Fruit fly (Drosophila melanogaster) whole organism, embryonic: Measurements from ENCODE around the gene CG44088.

Source experiments
- Antp ChIP-seq: fragments of 200-800 bp; sonication (Bioruptor generic); optimal IDR thresholded peaks from 3 replicates; lab custom pipeline; 2016; ENCODE audit warnings: missing biosample characterization, missing genetic modification characterization
- Atf6 ChIP-seq: fragments of 200-800 bp; sonication (Bioruptor generic); IDR thresholded peaks from 2 replicates; pipeline ENCODE4 v1.3.6; 2022; ENCODE audit warnings: missing biosample characterization, missing genetic modification characterization
- CG1024 ChIP-seq: fragments of 200-800 bp; sonication (Bioruptor generic); IDR thresholded peaks from 2 replicates; pipeline ENCODE4 v1.3.6; 2022; ENCODE audit warnings: missing biosample characterization, missing genetic modification characterization
- CG12104 ChIP-seq: fragments of 200-800 bp; sonication (Bioruptor generic); optimal IDR thresholded peaks from 3 replicates; lab custom pipeline; 2016; ENCODE audit warnings: missing biosample characterization, missing genetic modification characterization
- CG12236 ChIP-seq: fragments of 200-800 bp; sonication (Bioruptor generic); optimal IDR thresholded peaks from 2 replicates; lab custom pipeline; 2016; ENCODE audit warnings: missing biosample characterization, missing genetic modification characterization
- CG15269 ChIP-seq: fragments of 200-800 bp; sonication (Bioruptor generic); optimal IDR thresholded peaks from 2 replicates; lab custom pipeline; 2018; ENCODE audit warnings: missing biosample characterization, mild to moderate bottlenecking, missing genetic modification characterization, moderate library complexity
- CG16863 ChIP-seq: fragments of 200-800 bp; sonication (Bioruptor generic); optimal IDR thresholded peaks from 3 replicates; lab custom pipeline; 2016; ENCODE audit warnings: missing biosample characterization, missing genetic modification characterization
- CG17328 ChIP-seq: fragments of 200-800 bp; sonication (Bioruptor generic); IDR thresholded peaks from 2 replicates; pipeline ENCODE4 v1.3.6; 2022; ENCODE audit warnings: missing biosample characterization, missing genetic modification characterization
- CG17361 ChIP-seq: fragments of 200-800 bp; sonication (Bioruptor generic); IDR thresholded peaks from 3 replicates; pipeline ENCODE4 v1.3.6; 2022; ENCODE audit warnings: missing biosample characterization, missing genetic modification characterization
- CG18476 ChIP-seq: fragments of 200-800 bp; sonication (Bioruptor generic); optimal IDR thresholded peaks from 2 replicates; lab custom pipeline; 2016; ENCODE audit warnings: missing biosample characterization, mild to moderate bottlenecking, missing genetic modification characterization
- CG18599 ChIP-seq: fragments of 200-800 bp; sonication (Bioruptor generic); optimal IDR thresholded peaks from 3 replicates; lab custom pipeline; 2017; ENCODE audit warnings: missing biosample characterization, missing genetic modification characterization, mild to moderate bottlenecking, moderate library complexity, missing genetic modification reagents
- CG2199 ChIP-seq: fragments of 200-800 bp; sonication (Bioruptor generic); IDR thresholded peaks from 3 replicates; pipeline ENCODE4 v1.3.6; 2022; ENCODE audit warnings: missing biosample characterization, missing genetic modification characterization
- CG2712 ChIP-seq: fragments of 200-800 bp; optimal IDR thresholded peaks from 3 replicates; lab custom pipeline; 2019; ENCODE audit warnings: missing biosample characterization, mild to moderate bottlenecking, missing genetic modification characterization, moderate library complexity
- CG30431 ChIP-seq: fragments of 200-800 bp; sonication (Bioruptor generic); optimal IDR thresholded peaks from 2 replicates; lab custom pipeline; 2017; ENCODE audit warnings: missing biosample characterization, missing genetic modification characterization
- CG31224 ChIP-seq: fragments of 200-800 bp; sonication (Bioruptor generic); IDR thresholded peaks from 2 replicates; pipeline ENCODE4 v1.3.6; 2022; ENCODE audit warnings: missing biosample characterization, missing genetic modification characterization
- CG3407 ChIP-seq: fragments of 200-800 bp; sonication (Bioruptor generic); optimal IDR thresholded peaks from 2 replicates; lab custom pipeline; 2018; ENCODE audit warnings: missing biosample characterization, mild to moderate bottlenecking, missing genetic modification characterization
- CG34376 ChIP-seq: fragments of 200-800 bp; sonication (Bioruptor generic); optimal IDR thresholded peaks from 2 replicates; lab custom pipeline; 2018; ENCODE audit warnings: missing biosample characterization, mild to moderate bottlenecking, missing genetic modification characterization
- CG43689 ChIP-seq: fragments of 200-800 bp; sonication (Bioruptor generic); IDR thresholded peaks from 2 replicates; pipeline ENCODE4 v1.3.6; 2022; ENCODE audit warnings: missing biosample characterization, missing genetic modification characterization
- CG9727 ChIP-seq: fragments of 200-800 bp; sonication (Bioruptor generic); optimal IDR thresholded peaks from 3 replicates; lab custom pipeline; 2017; ENCODE audit warnings: missing biosample characterization, mild to moderate bottlenecking, missing genetic modification characterization
- Dp ChIP-seq: fragments of 200-800 bp; sonication (Bioruptor generic); optimal IDR thresholded peaks from 2 replicates; lab custom pipeline; 2018; ENCODE audit warnings: missing biosample characterization, mild to moderate bottlenecking, missing genetic modification characterization, moderate library complexity
- HLH3B ChIP-seq: fragments of 200-800 bp; sonication (Bioruptor generic); IDR thresholded peaks from 2 replicates; pipeline ENCODE4 v1.3.6; 2022; ENCODE audit warnings: missing biosample characterization, missing genetic modification characterization
- Hmx ChIP-seq: fragments of 200-800 bp; sonication (Bioruptor generic); optimal IDR thresholded peaks from 2 replicates; lab custom pipeline; 2016; ENCODE audit warnings: missing biosample characterization, missing genetic modification characterization
- Hsf ChIP-seq: fragments of 200-800 bp; sonication (Bioruptor generic); optimal IDR thresholded peaks from 3 replicates; lab custom pipeline; 2016; ENCODE audit warnings: missing biosample characterization, missing genetic modification characterization
- Med ChIP-seq: fragments of 200-800 bp; sonication (Bioruptor generic); peaks from one replicate; lab custom pipeline; 2016; ENCODE audit warnings: missing biosample characterization, missing genetic modification characterization, mild to moderate bottlenecking, inconsistent platforms, moderate library complexity
- Mrtf ChIP-seq: fragments of 200-800 bp; sonication (Bioruptor generic); IDR thresholded peaks from 3 replicates; pipeline ENCODE4 v1.3.6; 2022; ENCODE audit warnings: missing biosample characterization, missing genetic modification characterization
- NC2β ChIP-seq: fragments of 200-800 bp; sonication (Bioruptor generic); optimal IDR thresholded peaks from 2 replicates; lab custom pipeline; 2016; ENCODE audit warnings: missing biosample characterization, missing genetic modification characterization
- Nf-YC ChIP-seq: fragments of 200-800 bp; optimal IDR thresholded peaks from 3 replicates; lab custom pipeline; 2019; ENCODE audit warnings: missing biosample characterization, mild to moderate bottlenecking, missing genetic modification characterization, moderate library complexity
- Sin3A ChIP-seq: fragments of >200 bp; optimal IDR thresholded peaks from 2 replicates; lab custom pipeline; 2018
- Trl ChIP-seq, 3 experiments: fragments of >200 bp in 2 of 3; fragments of 200-800 bp in 1 of 3; sonication (Bioruptor generic) in 1 of 3; optimal IDR thresholded peaks; 2 replicates in 1 of 3; 3 replicates in 2 of 3; lab custom pipeline; 2016 to 2017; ENCODE audit warnings: missing biosample characterization in 1 of 3, missing genetic modification characterization in 1 of 3
- ac ChIP-seq: fragments of 200-800 bp; sonication (Bioruptor generic); optimal IDR thresholded peaks from 3 replicates; lab custom pipeline; 2017; ENCODE audit warnings: missing biosample characterization, mild to moderate bottlenecking, missing genetic modification characterization
- al ChIP-seq: fragments of 200-800 bp; sonication (Bioruptor generic); IDR thresholded peaks from 2 replicates; pipeline ENCODE4 v1.3.6; 2022; ENCODE audit warnings: missing biosample characterization, missing genetic modification characterization
- ap ChIP-seq: fragments of 200-800 bp; sonication (Bioruptor generic); IDR thresholded peaks from 2 replicates; pipeline ENCODE4 v1.3.6; 2022; ENCODE audit warnings: missing biosample characterization, missing genetic modification characterization
- croc ChIP-seq: fragments of 200-800 bp; sonication (Bioruptor generic); conservative IDR thresholded peaks from 3 replicates; pipeline ENCODE4 v1.3.6; 2022; ENCODE audit warnings: missing biosample characterization, missing genetic modification characterization
- en ChIP-seq: fragments of 200-800 bp; sonication (Bioruptor generic); optimal IDR thresholded peaks from 2 replicates; lab custom pipeline; 2016; ENCODE audit warnings: missing biosample characterization, missing genetic modification characterization
- ftz-f1 ChIP-seq: fragments of 200-800 bp; sonication (Bioruptor generic); optimal IDR thresholded peaks from 2 replicates; lab custom pipeline; 2016; ENCODE audit warnings: missing biosample characterization, missing genetic modification characterization
- gfzf ChIP-seq: fragments of 200-800 bp; sonication (Bioruptor generic); optimal IDR thresholded peaks from 2 replicates; lab custom pipeline; 2016; ENCODE audit warnings: missing biosample characterization, mild to moderate bottlenecking, missing genetic modification characterization, moderate library complexity
- her ChIP-seq: fragments of 200-800 bp; sonication (Bioruptor generic); optimal IDR thresholded peaks from 2 replicates; lab custom pipeline; 2016; ENCODE audit warnings: missing biosample characterization, missing genetic modification characterization
- jing ChIP-seq: fragments of 200-800 bp; sonication (Bioruptor generic); optimal IDR thresholded peaks from 2 replicates; lab custom pipeline; 2018; ENCODE audit warnings: missing biosample characterization, mild to moderate bottlenecking, missing genetic modification characterization
- kay ChIP-seq: fragments of 200-800 bp; sonication (Bioruptor generic); optimal IDR thresholded peaks from 2 replicates; lab custom pipeline; 2016; ENCODE audit warnings: missing biosample characterization, missing genetic modification characterization
- knrl ChIP-seq: fragments of 200-800 bp; sonication (Bioruptor generic); IDR thresholded peaks from 3 replicates; pipeline ENCODE4 v1.3.6; 2022; ENCODE audit warnings: missing biosample characterization, missing genetic modification characterization; ENCODE audit not compliant: partially characterized antibody
- lab ChIP-seq: fragments of 200-800 bp; sonication (Bioruptor generic); optimal IDR thresholded peaks from 3 replicates; lab custom pipeline; 2017; ENCODE audit warnings: missing biosample characterization, missing genetic modification characterization, mild to moderate bottlenecking, moderate library complexity, missing genetic modification reagents
- lbe ChIP-seq: fragments of 200-800 bp; sonication (Bioruptor generic); optimal IDR thresholded peaks from 2 replicates; lab custom pipeline; 2016; ENCODE audit warnings: missing biosample characterization, mild to moderate bottlenecking, missing genetic modification characterization
- nau ChIP-seq: fragments of 200-800 bp; sonication (Bioruptor generic); optimal IDR thresholded peaks from 3 replicates; lab custom pipeline; 2017; ENCODE audit warnings: missing biosample characterization, mild to moderate bottlenecking, missing genetic modification characterization, missing genetic modification reagents
- prd ChIP-seq, 3 experiments: fragments of >200 bp in 2 of 3; fragments of 200-800 bp in 1 of 3; sonication (Bioruptor generic) in 1 of 3; optimal IDR thresholded peaks in 2 of 3; IDR thresholded peaks in 1 of 3; 2 replicates in 2 of 3; 3 replicates in 1 of 3; pipeline versions ENCODE4 v1.3.6 to Lab custom; 2017 to 2022; ENCODE audit warnings: missing biosample characterization in 1 of 3, missing genetic modification characterization in 1 of 3
- rib ChIP-seq: fragments of 200-800 bp; sonication (Bioruptor generic); IDR thresholded peaks from 2 replicates; pipeline ENCODE4 v1.3.6; 2022; ENCODE audit warnings: missing biosample characterization, missing genetic modification characterization
- run ChIP-seq: fragments of 200-800 bp; sonication (Bioruptor generic); optimal IDR thresholded peaks from 3 replicates; lab custom pipeline; 2018; ENCODE audit warnings: missing biosample characterization, mild to moderate bottlenecking, missing genetic modification characterization
- sens-2 ChIP-seq: fragments of 200-800 bp; sonication (Bioruptor generic); IDR thresholded peaks from 2 replicates; pipeline ENCODE4 v1.3.6; 2022; ENCODE audit warnings: missing biosample characterization, missing genetic modification characterization
- tin ChIP-seq: fragments of 200-800 bp; sonication (Bioruptor generic); optimal IDR thresholded peaks from 3 replicates; lab custom pipeline; 2016; ENCODE audit warnings: missing biosample characterization, missing genetic modification characterization
- tll ChIP-seq, 2 experiments: fragments of 200-800 bp in 1 of 2; fragments of >200 bp in 1 of 2; sonication (Bioruptor generic) in 1 of 2; optimal IDR thresholded peaks; 2 replicates each; lab custom pipeline; 2017 to 2019; ENCODE audit warnings: missing biosample characterization in 2 of 2, missing genetic modification characterization in 2 of 2, mild to moderate bottlenecking in 1 of 2, moderate library complexity in 1 of 2
- zfh1 ChIP-seq: fragments of 200-800 bp; sonication (Bioruptor generic); IDR thresholded peaks from 3 replicates; pipeline ENCODE4 v1.3.6; 2022; ENCODE audit warnings: missing biosample characterization, missing genetic modification characterization

Gene CG44088

dm6 chr3R:4813172-4813716 is 38.4 kb upstream of the CG44088 start (continued):
- TF ChIP-seq rib (GFP tag; lab: Robert Waterston, UW) (no peak), CG12236 (GFP tag; lab: Kevin White, UChicago) (peak; percentile 65), sens-2 (GFP tag; lab: Robert Waterston, UW) (peak; percentile 48; the same call in 1 of the 2 replicates), CG30431 (peak; percentile 46), Hsf (GFP tag; lab: Kevin White, UChicago) (peak; percentile 5), en (peak; percentile 45), Antp (peak; percentile 9), lab (peak; percentile 73), CG1024 (GFP tag; lab: Robert Waterston, UW) (peak; percentile 94), jing (no peak), kay (GFP tag; lab: Kevin White, UChicago) (peak; percentile 71), tll (GFP tag; optimal IDR thresholded peaks at IDR 0.05; lab: Kevin White, UChicago) (peak in 1 of 2 experiments; percentile 64), CG31224 (GFP tag; lab: Robert Waterston, UW) (peak; percentile 37; the same call in 1 of the 2 replicates), Dp (no peak), al (GFP tag; lab: Robert Waterston, UW) (no peak), Nf-YC (tag; lab: Kevin White, UChicago) (peak; percentile 51), nau (GFP tag; lab: Kevin White, UChicago) (peak; percentile 85), her (GFP tag; lab: Kevin White, UChicago) (peak; percentile 40), CG18599 (peak; percentile 50), Hmx (no peak), ap (GFP tag; lab: Robert Waterston, UW) (0 out of 2 replicates have a peak, but pooled peaks have one; percentile 20), prd (optimal IDR thresholded peaks at IDR 0.05; lab: Kevin White, UChicago) (no peak), prd (GFP tag; IDR thresholded peaks at IDR 0.05; lab: Robert Waterston, UW) (peak; percentile 74), CG18476 (GFP tag; lab: Kevin White, UChicago) (no peak), CG34376 (GFP tag; lab: Kevin White, UChicago) (peak; percentile 65), Mrtf (GFP tag; lab: Robert Waterston, UW) (no peak), ac (GFP tag; lab: Kevin White, UChicago) (peak; percentile 64), ftz-f1 (GFP tag; lab: Kevin White, UChicago) (no peak), NC2β (GFP tag; lab: Kevin White, UChicago) (peak; percentile 29), CG2199 (0 out of 3 replicates have a peak, but pooled peaks have one; percentile 37), knrl (GFP tag; lab: Robert Waterston, UW) (peak; percentile 76), Sin3A (lab: Kevin White, UChicago) (peak; percentile 38), CG43689 (GFP tag; lab: Robert Waterston, UW) (peak; percentile 36; the same call in 1 of the 2 replicates), lbe (GFP tag; lab: Kevin White, UChicago) (peak; percentile 45), gfzf (GFP tag; lab: Kevin White, UChicago) (no peak), CG12104 (GFP tag; lab: Kevin White, UChicago) (peak; percentile 49), CG17361 (GFP tag; lab: Robert Waterston, UW) (peak; percentile 66), CG16863 (peak; percentile 26), CG17328 (GFP tag; lab: Robert Waterston, UW) (no peak), CG15269 (no peak), Trl (optimal IDR thresholded peaks at IDR 0.05; lab: Kevin White, UChicago) (no peak), Trl (GFP tag; optimal IDR thresholded peaks at IDR 0.05; lab: Kevin White, UChicago) (peak; percentile 37), Med (GFP tag; lab: Kevin White, UChicago) (peak; percentile 89), tin (GFP tag; lab: Kevin White, UChicago) (peak; percentile 42), CG2712 (peak; percentile 71), Atf6 (GFP tag; lab: Robert Waterston, UW) (0 out of 2 replicates have a peak, but pooled peaks have one; percentile 34), run (tag; lab: Kevin White, UChicago) (peak; percentile 44), CG3407 (GFP tag; lab: Kevin White, UChicago) (peak; percentile 81), zfh1 (GFP tag; lab: Robert Waterston, UW) (peak; percentile 77), croc (GFP tag; lab: Robert Waterston, UW) (peak; percentile 43), CG9727 (peak; percentile 67), HLH3B (peak; percentile 39; the same call in 1 of the 2 replicates)
